Worm (Caenorhabditis elegans): ENCODE results near the gene F07A11.1.

DNA sequence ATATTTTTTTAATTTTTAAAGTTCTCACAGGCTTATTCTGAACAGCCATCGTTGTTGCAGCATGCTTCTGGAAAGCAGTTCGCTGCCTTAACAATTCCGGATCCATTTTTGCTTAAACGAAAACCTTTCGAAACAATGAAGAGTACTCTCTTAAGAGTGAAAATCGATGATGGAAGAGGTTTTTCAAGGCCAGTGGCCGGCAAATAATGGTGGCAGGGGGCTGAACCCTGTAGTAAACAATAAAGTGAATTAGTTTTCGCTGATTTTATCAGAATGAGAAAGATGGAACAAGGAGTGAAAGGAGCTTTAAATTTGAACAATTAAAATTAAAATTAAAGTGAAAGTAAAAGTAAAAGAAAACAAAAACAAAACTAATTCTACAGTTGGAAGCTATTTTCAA is 49.5 kb downstream of the F07A11.1 start, which contains the start of gene gtf-2E2:
- no peak for TF ChIP-seq R02D3.7 (tag; optimal IDR thresholded peaks at IDR 0.05)
- peak; percentile 8 for TF ChIP-seq fos-1 (tag; optimal IDR thresholded peaks at IDR 0.05)
- no peak for TF ChIP-seq aly-2 (tag; optimal IDR thresholded peaks at IDR 0.05)
- TF ChIP-seq zag-1 (tag; optimal IDR thresholded peaks at IDR 0.05): no peak
- no peak for TF ChIP-seq ceh-82 (tag; optimal IDR thresholded peaks at IDR 0.05)

All from whole organism, L2 larva.